Worm (Caenorhabditis elegans): ENCODE measurements around the gene C17B7.15.

DNA sequence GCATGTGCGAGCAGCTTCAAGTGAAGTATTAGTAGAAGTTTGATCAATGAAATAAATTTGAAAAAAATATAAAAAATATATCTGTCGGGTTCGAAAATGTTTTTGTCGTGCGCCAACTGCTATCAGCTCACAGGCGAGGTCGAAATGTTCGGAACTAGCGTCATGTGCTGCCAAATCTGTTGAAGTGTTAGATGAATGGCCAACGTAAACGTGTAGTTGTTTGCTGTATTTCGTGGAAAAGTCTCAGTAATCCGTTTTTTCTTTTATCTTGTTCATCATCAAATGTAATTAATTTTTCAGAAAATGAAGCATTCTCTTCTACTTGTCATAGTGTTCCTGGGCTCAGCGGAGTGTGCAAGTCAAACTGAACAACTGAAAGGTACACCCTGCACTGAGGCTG, at the start of gene C17B7.15:
- TF ChIP-seq snpc-4 (tag; optimal IDR thresholded peaks at IDR 0.05) (no peak), nhr-28 (tag; optimal IDR thresholded peaks at IDR 0.05) (no peak), lsy-12 (tag; optimal IDR thresholded peaks at IDR 0.05) (no peak), ceh-9 (tag; optimal IDR thresholded peaks at IDR 0.05) (no peak), fos-1 (tag; optimal IDR thresholded peaks at IDR 0.05) (no peak), R02D3.7 (tag; optimal IDR thresholded peaks at IDR 0.05) (no peak), ztf-11 (tag; optimal IDR thresholded peaks at IDR 0.05) (no peak), zag-1 (tag; optimal IDR thresholded peaks at IDR 0.05) (no peak), elt-3 (tag; optimal IDR thresholded peaks at IDR 0.05) (no peak), unc-62 (GFP tag; optimal IDR thresholded peaks at IDR 0.05) (no peak), skn-1 (tag; optimal IDR thresholded peaks at IDR 0.05) (no peak)

Measured in whole organism, L3 larva.